Fruit fly (Drosophila melanogaster): Measurements from ENCODE around the gene CG7058.

- TF ChIP-seq dsx (GFP tag; optimal IDR thresholded peaks at IDR 0.05; ENCODE audit: poor library complexity, severe bottlenecking) (no peak), CG6854 (GFP tag; optimal IDR thresholded peaks at IDR 0.05) (no peak), CG31627 (GFP tag; optimal IDR thresholded peaks at IDR 0.05) (no peak), CG32006 (GFP tag; optimal IDR thresholded peaks at IDR 0.05) (no peak), net (GFP tag; optimal IDR thresholded peaks at IDR 0.05) (no peak), Eip93F (GFP tag; optimal IDR thresholded peaks at IDR 0.05) (no peak), salr (GFP tag; optimal IDR thresholded peaks at IDR 0.05) (no peak), CG6792 (GFP tag; optimal IDR thresholded peaks at IDR 0.05) (no peak), spab (GFP tag; optimal IDR thresholded peaks at IDR 0.05) (no peak), acj6 (GFP tag; optimal IDR thresholded peaks at IDR 0.05) (no peak)
Observed at dm6 chrX:18814944-18815343, 8.4 kb downstream of the CG7058 start.
